Fruit fly (Drosophila melanogaster): Measurements from ENCODE around the gene Ndc1.

Ndc1 gene

dm6 chr3R:23919366-23919765 lies 4.8 kb upstream of the Ndc1 start (continued):
- peak; percentile 6 for TF ChIP-seq grn (GFP tag; optimal IDR thresholded peaks at IDR 0.05)
- no peak for TF ChIP-seq Aef1 (GFP tag; IDR thresholded peaks at IDR 0.05)
- no peak for TF ChIP-seq abd-A (tag; optimal IDR thresholded peaks at IDR 0.05)
- no peak for TF ChIP-seq pum (GFP tag; optimal IDR thresholded peaks at IDR 0.05)
- no peak for TF ChIP-seq gcm2 (GFP tag; optimal IDR thresholded peaks at IDR 0.05)
- TF ChIP-seq ac (GFP tag; optimal IDR thresholded peaks at IDR 0.05): no peak
- TF ChIP-seq CG17186 (GFP tag; optimal IDR thresholded peaks at IDR 0.05): no peak
- TF ChIP-seq CG4282 (GFP tag; optimal IDR thresholded peaks at IDR 0.05): no peak
- no peak for TF ChIP-seq gt (GFP tag; IDR thresholded peaks at IDR 0.05)
- TF ChIP-seq HmgZ (tag; optimal IDR thresholded peaks at IDR 0.05): peak; percentile 43
- TF ChIP-seq D19B (GFP tag; optimal IDR thresholded peaks at IDR 0.05): peak; percentile 21
- no peak for TF ChIP-seq H2.0 (GFP tag; IDR thresholded peaks at IDR 0.05)
- peak; percentile 44 for TF ChIP-seq run (tag; optimal IDR thresholded peaks at IDR 0.05)
- no peak for TF ChIP-seq CG6654 (GFP tag; optimal IDR thresholded peaks at IDR 0.05)
- TF ChIP-seq CG13894 (tag; optimal IDR thresholded peaks at IDR 0.05): no peak
- peak; percentile 61 for TF ChIP-seq Meics (GFP tag; optimal IDR thresholded peaks at IDR 0.05)
- no peak for TF ChIP-seq CG7963 (GFP tag; IDR thresholded peaks at IDR 0.05; ENCODE audit: partially characterized antibody)
- TF ChIP-seq amos (GFP tag; IDR thresholded peaks at IDR 0.05; ENCODE audit: partially characterized antibody): no peak
- no peak for TF ChIP-seq Dfd (GFP tag; optimal IDR thresholded peaks at IDR 0.05)
- no peak for TF ChIP-seq Mrtf (GFP tag; IDR thresholded peaks at IDR 0.05)
- no peak for TF ChIP-seq Doc3 (GFP tag; IDR thresholded peaks at IDR 0.05; ENCODE audit: partially characterized antibody)
- TF ChIP-seq wdn (GFP tag; IDR thresholded peaks at IDR 0.05): 0 out of 2 replicates have a peak, but pooled peaks have one; percentile 26
- TF ChIP-seq HHEX (GFP tag; optimal IDR thresholded peaks at IDR 0.05): peak; percentile 78
- TF ChIP-seq CG12071 (GFP tag; optimal IDR thresholded peaks at IDR 0.05): peak; percentile 85
- TF ChIP-seq crp (GFP tag; optimal IDR thresholded peaks at IDR 0.05): no peak
- no peak for TF ChIP-seq al (GFP tag; IDR thresholded peaks at IDR 0.05)
- no peak for TF ChIP-seq CG30403 (GFP tag; optimal IDR thresholded peaks at IDR 0.05)
- no peak for TF ChIP-seq NC2α (GFP tag; optimal IDR thresholded peaks at IDR 0.05)
- TF ChIP-seq sc (optimal IDR thresholded peaks at IDR 0.05): no peak
- no peak for TF ChIP-seq sc (GFP tag; optimal IDR thresholded peaks at IDR 0.05)
- no peak for TF ChIP-seq CG16815 (GFP tag; optimal IDR thresholded peaks at IDR 0.05)
- TF ChIP-seq jing (GFP tag; optimal IDR thresholded peaks at IDR 0.05): no peak
- TF ChIP-seq CG12659 (GFP tag; optimal IDR thresholded peaks at IDR 0.05): peak; percentile 38
- TF ChIP-seq CG15601 (tag; optimal IDR thresholded peaks at IDR 0.05): peak; percentile 32
- peak; percentile 66 for TF ChIP-seq Asciz (GFP tag; optimal IDR thresholded peaks at IDR 0.05)
- 0 out of 3 replicates have a peak, but pooled peaks have one; percentile 13 for TF ChIP-seq ase (GFP tag; IDR thresholded peaks at IDR 0.05)
- TF ChIP-seq CG4328 (GFP tag; optimal IDR thresholded peaks at IDR 0.05): peak; percentile 30
- no peak for TF ChIP-seq CG6689 (GFP tag; IDR thresholded peaks at IDR 0.05)
- peak; percentile 40 for TF ChIP-seq cwo (GFP tag; optimal IDR thresholded peaks at IDR 0.05)
- TF ChIP-seq org-1 (GFP tag; optimal IDR thresholded peaks at IDR 0.05): peak; percentile 47

DNA sequence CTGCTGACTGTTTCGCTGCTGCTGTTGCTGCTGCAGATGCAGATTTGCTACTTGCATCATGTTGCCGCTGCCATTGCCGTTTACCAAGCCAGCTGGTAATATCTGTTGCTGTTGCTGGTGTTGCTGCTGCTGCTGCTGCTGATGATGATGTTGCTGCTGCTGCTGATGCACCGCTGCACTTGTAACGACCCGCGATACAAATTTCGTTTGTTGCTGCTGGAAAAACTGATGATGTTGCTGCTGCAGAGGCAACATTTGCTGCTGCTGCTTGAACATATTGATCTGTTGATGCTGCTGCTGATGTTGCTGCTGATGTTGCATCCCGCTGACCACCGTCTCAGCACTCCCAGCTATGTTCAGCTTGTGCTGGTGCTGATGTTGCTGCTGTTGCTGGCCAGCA lies 3.8 kb upstream of the Ndc1 start:
- TF ChIP-seq Med (GFP tag): peak; percentile 8
- TF ChIP-seq CG17612 (GFP tag; IDR thresholded peaks at IDR 0.05): no peak
- TF ChIP-seq Dfd (GFP tag; optimal IDR thresholded peaks at IDR 0.05): peak in 1 of 2 experiments; percentile 75
- no peak for TF ChIP-seq Bdp1 (GFP tag; optimal IDR thresholded peaks at IDR 0.05)
- no peak for TF ChIP-seq rib (GFP tag; IDR thresholded peaks at IDR 0.05)
- peak; percentile 19 for TF ChIP-seq twi (tag; optimal IDR thresholded peaks at IDR 0.05)
- TF ChIP-seq CG11504 (tag; optimal IDR thresholded peaks at IDR 0.05): peak; percentile 7
- TF ChIP-seq CG1602 (GFP tag; optimal IDR thresholded peaks at IDR 0.05): no peak
- TF ChIP-seq CG16813 (GFP tag; IDR thresholded peaks at IDR 0.05; ENCODE audit: partially characterized antibody): 0 out of 3 replicates have a peak, but pooled peaks have one; percentile 14
- no peak for TF ChIP-seq en (GFP tag; optimal IDR thresholded peaks at IDR 0.05)
- TF ChIP-seq CG6854 (GFP tag; optimal IDR thresholded peaks at IDR 0.05): no peak
- no peak for TF ChIP-seq CG9437 (GFP tag; optimal IDR thresholded peaks at IDR 0.05)
- TF ChIP-seq gcm2 (GFP tag; optimal IDR thresholded peaks at IDR 0.05): no peak
